Worm (Caenorhabditis elegans) whole organism, L2 larva: Measurements from ENCODE around the gene eif-2A.

ENCODE experiments used
- C34F6.9 ChIP-seq: fragments of 150-350 bp; optimal IDR thresholded peaks from 2 replicates; lab custom pipeline; 2014; ENCODE audit warnings: missing biosample characterization, missing genetic modification characterization
- F13H6.1 ChIP-seq: sonication (generic microtip); optimal IDR thresholded peaks from 2 replicates; lab custom pipeline; 2016; ENCODE audit warnings: missing genetic modification characterization, missing compliant biosample characterization
- Y55F3AM.14 ChIP-seq: fragments of 200-800 bp; sonication (Bioruptor generic); optimal IDR thresholded peaks from 2 replicates; lab custom pipeline; 2018; ENCODE audit warnings: mild to moderate bottlenecking, missing genetic modification characterization, missing compliant biosample characterization
- ZK546.5 ChIP-seq: sonication (generic microtip); optimal IDR thresholded peaks from 2 replicates; lab custom pipeline; 2017; ENCODE audit warnings: missing biosample characterization, missing genetic modification characterization
- alr-1 ChIP-seq: fragments of 150-350 bp; optimal IDR thresholded peaks from 2 replicates; lab custom pipeline; 2014; ENCODE audit warnings: missing biosample characterization, missing genetic modification characterization
- ama-1 ChIP-seq: fragments of 150-350 bp; optimal IDR thresholded peaks from 2 replicates; lab custom pipeline; 2018; ENCODE audit warnings: inconsistent platforms
- blmp-1 ChIP-seq: sonication (generic microtip); optimal IDR thresholded peaks from 2 replicates; lab custom pipeline; 2017; ENCODE audit warnings: missing genetic modification characterization, mild to moderate bottlenecking, missing compliant biosample characterization, antibody characterized with exemption, moderate library complexity; ENCODE audit not compliant: insufficient read depth
- ceh-16 ChIP-seq: fragments of 150-350 bp; optimal IDR thresholded peaks from 2 replicates; lab custom pipeline; 2014; ENCODE audit warnings: missing biosample characterization, missing genetic modification characterization
- ceh-82 ChIP-seq: fragments of 150-350 bp; optimal IDR thresholded peaks from 2 replicates; lab custom pipeline; 2014; ENCODE audit warnings: missing biosample characterization, missing genetic modification characterization
- crh-2 ChIP-seq: sonication (generic microtip); optimal IDR thresholded peaks from 2 replicates; lab custom pipeline; 2017; ENCODE audit warnings: missing biosample characterization, missing genetic modification characterization
- dmd-4 ChIP-seq: sonication (generic microtip); optimal IDR thresholded peaks from 2 replicates; lab custom pipeline; 2017; ENCODE audit warnings: missing biosample characterization, missing genetic modification characterization
- fos-1 ChIP-seq: fragments of 150-350 bp; optimal IDR thresholded peaks from 2 replicates; lab custom pipeline; 2014; ENCODE audit warnings: missing biosample characterization, missing genetic modification characterization
- lin-11 ChIP-seq: fragments of 150-350 bp; sonication (generic microtip); optimal IDR thresholded peaks from 2 replicates; lab custom pipeline; 2014; ENCODE audit warnings: missing biosample characterization, missing genetic modification characterization, inconsistent platforms, mixed read lengths
- lin-13 ChIP-seq: fragments of 150-350 bp; optimal IDR thresholded peaks from 2 replicates; lab custom pipeline; 2014; ENCODE audit warnings: missing biosample characterization, missing genetic modification reagents, missing genetic modification characterization
- lin-39 ChIP-seq: fragments of 150-350 bp; optimal IDR thresholded peaks from 2 replicates; lab custom pipeline; 2014; ENCODE audit warnings: missing biosample characterization, missing genetic modification reagents, missing genetic modification characterization
- lsy-2 ChIP-seq, 2 experiments: fragments of 150-350 bp in 1 of 2; sonication (generic microtip) in 1 of 2; optimal IDR thresholded peaks; 2 replicates each; lab custom pipeline; 2014 to 2017; ENCODE audit warnings: missing biosample characterization in 2 of 2, missing genetic modification characterization in 2 of 2
- mab-5 ChIP-seq: fragments of 150-350 bp; optimal IDR thresholded peaks from 2 replicates; lab custom pipeline; 2014; ENCODE audit warnings: missing biosample characterization, missing genetic modification characterization
- mbf-1 ChIP-seq: sonication (generic microtip); optimal IDR thresholded peaks from 2 replicates; lab custom pipeline; 2017; ENCODE audit warnings: missing biosample characterization, missing genetic modification characterization
- mdl-1 ChIP-seq, 2 experiments: fragments of 150-350 bp in 1 of 2; sonication (generic microtip) in 1 of 2; optimal IDR thresholded peaks; 2 replicates each; lab custom pipeline; 2017; ENCODE audit warnings: missing biosample characterization in 2 of 2, missing genetic modification characterization in 2 of 2
- nhr-10 ChIP-seq: sonication (generic microtip); optimal IDR thresholded peaks from 2 replicates; lab custom pipeline; 2017; ENCODE audit warnings: missing biosample characterization, missing genetic modification characterization
- nhr-11 ChIP-seq: fragments of 150-350 bp; optimal IDR thresholded peaks from 2 replicates; lab custom pipeline; 2014; ENCODE audit warnings: missing biosample characterization, missing genetic modification characterization
- nhr-129 ChIP-seq: fragments of 150-350 bp; optimal IDR thresholded peaks from 2 replicates; lab custom pipeline; 2014; ENCODE audit warnings: missing biosample characterization, missing genetic modification characterization
- nhr-21 ChIP-seq: fragments of 150-350 bp; optimal IDR thresholded peaks from 2 replicates; lab custom pipeline; 2014; ENCODE audit warnings: missing biosample characterization, missing genetic modification characterization
- nhr-23 ChIP-seq: fragments of 150-350 bp; optimal IDR thresholded peaks from 2 replicates; lab custom pipeline; 2014; ENCODE audit warnings: missing biosample characterization, missing genetic modification reagents, missing genetic modification characterization
- nhr-25 ChIP-seq: fragments of 150-350 bp; sonication (generic microtip); optimal IDR thresholded peaks from 3 replicates; lab custom pipeline; 2014; ENCODE audit warnings: missing biosample characterization, missing genetic modification characterization
- nhr-6 ChIP-seq: fragments of 150-350 bp; optimal IDR thresholded peaks from 2 replicates; lab custom pipeline; 2014; ENCODE audit warnings: missing biosample characterization, missing genetic modification characterization
- nhr-77 ChIP-seq: fragments of 150-350 bp; optimal IDR thresholded peaks from 2 replicates; lab custom pipeline; 2014; ENCODE audit warnings: missing biosample characterization, missing genetic modification characterization
- peb-1 ChIP-seq: fragments of 150-350 bp; optimal IDR thresholded peaks from 2 replicates; lab custom pipeline; 2014; ENCODE audit warnings: missing biosample characterization, missing genetic modification characterization
- sem-4 ChIP-seq: fragments of 150-350 bp; optimal IDR thresholded peaks from 2 replicates; lab custom pipeline; 2014; ENCODE audit warnings: missing biosample characterization, missing genetic modification reagents, missing genetic modification characterization
- sma-3 ChIP-seq: sonication (generic microtip); optimal IDR thresholded peaks from 2 replicates; lab custom pipeline; 2016; ENCODE audit warnings: missing genetic modification reagents, missing genetic modification characterization, missing compliant biosample characterization
- sma-9 ChIP-seq, 2 experiments: fragments of 150-350 bp in 1 of 2; sonication (generic microtip) in 1 of 2; optimal IDR thresholded peaks; 2 replicates each; lab custom pipeline; 2014 to 2016; ENCODE audit warnings: missing genetic modification characterization in 2 of 2, mild to moderate bottlenecking in 1 of 2, missing biosample characterization in 1 of 2, missing compliant biosample characterization in 1 of 2, missing genetic modification reagents in 1 of 2, moderate library complexity in 1 of 2
- snpc-4 ChIP-seq: fragments of 150-350 bp; optimal IDR thresholded peaks from 2 replicates; lab custom pipeline; 2014; ENCODE audit warnings: missing biosample characterization, missing genetic modification characterization
- unc-55 ChIP-seq: fragments of 150-350 bp; sonication (generic microtip); optimal IDR thresholded peaks from 3 replicates; lab custom pipeline; 2014; ENCODE audit warnings: missing biosample characterization, missing genetic modification reagents, missing genetic modification characterization
- zag-1 ChIP-seq: fragments of 150-350 bp; optimal IDR thresholded peaks from 2 replicates; lab custom pipeline; 2014; ENCODE audit warnings: missing biosample characterization, missing genetic modification characterization
- ztf-1 ChIP-seq: fragments of 200-800 bp; sonication (Bioruptor generic); conservative IDR thresholded peaks from 2 replicates; pipeline ENCODE4 v1.3.6; 2022; ENCODE audit warnings: missing genetic modification characterization, missing compliant biosample characterization
- ztf-11 ChIP-seq: sonication (generic microtip); optimal IDR thresholded peaks from 2 replicates; lab custom pipeline; 2017; ENCODE audit warnings: missing biosample characterization, missing genetic modification characterization
- ztf-4 ChIP-seq: fragments of 150-350 bp; optimal IDR thresholded peaks from 2 replicates; lab custom pipeline; 2014; ENCODE audit warnings: missing biosample characterization, missing genetic modification characterization

eif-2A gene

ce11 chrII:10450335-10450734 lies 33.7 kb downstream of the eif-2A start:
- no peak for TF ChIP-seq ztf-1 (GFP tag; lab: Robert Waterston, UW)
- peak; percentile 23 for TF ChIP-seq crh-2 (tag; lab: Kevin White, UChicago)
- peak; percentile 49 for TF ChIP-seq C34F6.9
- peak; percentile 15 for TF ChIP-seq nhr-6
- no peak for TF ChIP-seq lin-11
- no peak for TF ChIP-seq F13H6.1 (tag; lab: Kevin White, UChicago)
- TF ChIP-seq alr-1 (tag; lab: Kevin White, UChicago) = no peak
- TF ChIP-seq ceh-82 (tag; lab: Kevin White, UChicago) = no peak
- TF ChIP-seq lin-13 = no peak
- no peak for TF ChIP-seq peb-1 (tag; lab: Kevin White, UChicago)
- no peak for TF ChIP-seq ceh-16 (tag; lab: Kevin White, UChicago)
- TF ChIP-seq nhr-25 (tag; lab: Kevin White, UChicago) = peak; percentile 36
- no peak for TF ChIP-seq nhr-10
- TF ChIP-seq sma-3 (GFP tag; lab: Kevin White, UChicago) = no peak
- no peak for TF ChIP-seq ztf-11 (tag; lab: Kevin White, UChicago)
- TF ChIP-seq nhr-129 = peak; percentile 0
- peak; percentile 24 for TF ChIP-seq nhr-21 (tag; lab: Kevin White, UChicago)
- no peak for TF ChIP-seq sem-4 (tag; lab: Kevin White, UChicago)
- TF ChIP-seq lsy-2 (tag; optimal IDR thresholded peaks at IDR 0.05; lab: Kevin White, UChicago) = peak in 1 of 2 experiments; percentile 28
- no peak for TF ChIP-seq snpc-4 (tag; lab: Kevin White, UChicago)
- no peak for TF ChIP-seq nhr-77
- peak; percentile 12 for TF ChIP-seq sma-9 (GFP tag; optimal IDR thresholded peaks at IDR 0.05; lab: Kevin White, UChicago)
- no peak for TF ChIP-seq sma-9 (tag; optimal IDR thresholded peaks at IDR 0.05; lab: Kevin White, UChicago)
- peak; percentile 60 for TF ChIP-seq ztf-4 (tag; lab: Kevin White, UChicago)
- peak; percentile 14 for TF ChIP-seq unc-55

DNA sequence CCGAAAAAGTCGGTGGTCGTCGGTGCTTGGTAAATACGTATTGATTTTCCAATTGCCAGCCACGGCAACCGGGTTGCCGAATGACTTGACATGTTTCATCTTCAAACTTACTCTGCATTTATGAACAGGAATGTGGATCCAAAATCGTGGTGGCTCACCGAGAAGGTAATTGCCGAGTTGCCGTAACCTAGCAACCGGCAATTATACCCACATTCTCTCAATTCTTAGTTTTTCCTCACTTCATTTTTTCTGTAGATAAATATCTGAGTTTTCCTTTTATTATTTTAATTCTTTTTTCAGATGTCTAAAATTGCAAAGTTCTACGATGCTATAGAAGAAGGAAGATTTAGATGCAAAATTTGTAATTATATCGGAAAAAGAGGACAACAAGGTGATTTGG lies 36.0 kb downstream of the eif-2A start, which contains the start of gene ZK673.4:
ZK673.4 (plus strand) TSS at position 301 of the 400 bp plus-strand sequence.
- TF ChIP-seq mab-5 (tag; lab: Kevin White, UChicago) = no peak
- TF ChIP-seq mdl-1 (tag; optimal IDR thresholded peaks at IDR 0.05; lab: Kevin White, UChicago) = no peak
- no peak for TF ChIP-seq ztf-11 (tag; lab: Kevin White, UChicago)
- TF ChIP-seq snpc-4 (tag; lab: Kevin White, UChicago) = no peak

- TF ChIP-seq Y55F3AM.14 (GFP tag; lab: Kevin White, UChicago) (no peak), nhr-11 (no peak), zag-1 (tag; lab: Kevin White, UChicago) (no peak), ama-1 (no peak), nhr-6 (no peak), ZK546.5 (tag; lab: Kevin White, UChicago) (no peak), mab-5 (tag; lab: Kevin White, UChicago) (no peak), lin-11 (no peak), mbf-1 (tag; lab: Kevin White, UChicago) (no peak), nhr-21 (tag; lab: Kevin White, UChicago) (no peak), snpc-4 (tag; lab: Kevin White, UChicago) (no peak), dmd-4 (tag; lab: Kevin White, UChicago) (no peak)
Observed at ce11 chrII:10456979-10457378, 40.4 kb downstream of the eif-2A start, which contains the start of gene ZK673.11. Gene ZK673.11, plus strand, starts transcription at chrII:10457279.

ce11 chrII:10461207-10461606 lies 44.6 kb downstream of the eif-2A start, which contains the start of gene ZK673.5:
Gene ZK673.5, plus strand, starts transcription at chrII:10461507.
- TF ChIP-seq dmd-4 (tag; lab: Kevin White, UChicago) = no peak
- TF ChIP-seq lin-39 (tag; lab: Kevin White, UChicago) = no peak
- no peak for TF ChIP-seq ztf-1 (GFP tag; lab: Robert Waterston, UW)
- TF ChIP-seq nhr-23 (tag; lab: Kevin White, UChicago) = no peak
- no peak for TF ChIP-seq fos-1 (tag; lab: Kevin White, UChicago)
- no peak for TF ChIP-seq ztf-4 (tag; lab: Kevin White, UChicago)
- TF ChIP-seq nhr-129 = no peak
- TF ChIP-seq nhr-21 (tag; lab: Kevin White, UChicago) = no peak
- no peak for TF ChIP-seq sem-4 (tag; lab: Kevin White, UChicago)
- TF ChIP-seq nhr-11 = no peak
- TF ChIP-seq mdl-1 (tag; optimal IDR thresholded peaks at IDR 0.05; lab: Kevin White, UChicago) = no peak
- TF ChIP-seq mab-5 (tag; lab: Kevin White, UChicago) = no peak
- TF ChIP-seq blmp-1 (tag; lab: Kevin White, UChicago) = no peak
- TF ChIP-seq crh-2 (tag; lab: Kevin White, UChicago) = no peak
- TF ChIP-seq snpc-4 (tag; lab: Kevin White, UChicago) = no peak
- no peak for TF ChIP-seq ZK546.5 (tag; lab: Kevin White, UChicago)
